Worm (Caenorhabditis elegans) whole organism, early embryonic: Measurements from ENCODE around the gene W03C9.8.

Experiments used
- hmbx-1 ChIP-seq: sonication (generic microtip); optimal IDR thresholded peaks from 2 replicates; lab custom pipeline; 2016; ENCODE audit warnings: mild to moderate bottlenecking, missing genetic modification characterization, missing compliant biosample characterization
- hmg-4 ChIP-seq: fragments of 200-800 bp; sonication (Bioruptor generic); optimal IDR thresholded peaks from 2 replicates; lab custom pipeline; 2018; ENCODE audit warnings: mild to moderate bottlenecking, missing genetic modification characterization, missing compliant biosample characterization
- hnd-1 ChIP-seq: sonication (generic microtip); optimal IDR thresholded peaks from 2 replicates; lab custom pipeline; 2016; ENCODE audit warnings: missing genetic modification characterization, missing compliant biosample characterization
- pes-1 ChIP-seq: fragments of 200-800 bp; sonication (Bioruptor generic); IDR thresholded peaks from 2 replicates; pipeline ENCODE4 v1.3.6; 2022; ENCODE audit warnings: missing genetic modification reagents, missing genetic modification characterization, missing compliant biosample characterization

DNA sequence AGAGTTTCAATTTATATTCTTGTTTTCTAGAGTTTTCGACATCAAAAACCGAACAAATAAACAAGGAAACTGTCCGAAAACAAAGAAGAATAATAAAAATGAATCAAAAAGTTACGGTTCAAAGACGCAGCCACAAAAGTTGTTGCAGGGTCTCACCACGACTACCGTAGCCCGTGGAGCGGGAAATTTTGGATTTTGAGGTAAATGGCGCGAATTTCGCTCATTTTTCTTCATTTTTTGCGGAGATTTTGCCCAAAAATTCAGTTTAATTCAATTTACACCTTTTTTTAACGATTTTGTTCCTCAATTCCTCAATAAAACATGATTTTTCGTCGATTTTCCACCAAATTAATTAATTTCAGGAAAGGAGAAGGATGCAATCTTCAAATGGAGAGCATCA lies 19.7 kb downstream of the W03C9.8 start, which contains the start of gene mex-1:
- no peak for TF ChIP-seq pes-1
- TF ChIP-seq hnd-1 (tag; lab: Kevin White, UChicago) = no peak
- no peak for TF ChIP-seq hmbx-1
- TF ChIP-seq hmg-4 (GFP tag; lab: Kevin White, UChicago) = no peak
